Fruit fly (Drosophila melanogaster): ENCODE data around the gene osa.

The osa gene

DNA sequence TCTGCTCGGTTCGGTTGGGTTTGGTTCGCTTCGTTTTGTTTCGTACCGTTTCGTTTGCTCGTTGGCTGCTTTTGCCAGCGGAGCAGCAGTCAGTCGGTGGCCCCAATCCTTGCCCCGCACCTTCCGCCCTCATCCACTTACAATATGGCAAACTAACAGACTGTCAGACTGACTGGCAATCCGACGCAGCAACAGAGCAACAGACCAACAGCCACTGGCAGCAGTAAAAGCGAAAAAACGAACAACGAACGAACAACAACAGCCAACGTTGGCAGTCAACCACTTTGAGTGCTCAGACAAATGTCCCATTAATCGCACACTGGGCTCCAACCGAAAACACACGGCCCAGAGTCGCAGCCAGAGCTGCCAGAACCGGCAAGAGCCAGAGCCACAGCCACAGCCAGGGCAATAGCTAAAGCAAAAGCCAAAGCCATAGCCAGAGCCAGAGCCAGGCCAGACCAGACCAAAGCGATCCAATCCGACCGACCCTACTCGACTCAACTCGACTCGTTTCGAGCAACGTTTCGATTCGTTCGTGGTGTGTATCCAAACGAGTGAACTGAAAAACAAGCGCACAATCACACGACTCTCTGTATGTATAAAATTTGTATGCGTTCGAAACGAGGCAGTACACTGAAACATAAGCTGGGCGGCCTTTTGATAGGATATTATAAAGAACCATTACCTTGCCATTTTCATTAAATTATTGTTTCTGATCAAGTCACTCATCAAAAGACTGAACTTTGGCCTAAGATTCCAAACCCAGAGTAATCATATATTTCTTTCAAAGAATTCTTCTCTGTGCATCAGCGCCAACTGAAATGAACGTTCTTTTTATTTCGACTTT is 14.2 kb downstream of the osa start (continued):
- TF ChIP-seq tx (GFP tag; optimal IDR thresholded peaks at IDR 0.05) = peak; percentile 99
- peak; percentile 68 to 72 for TF ChIP-seq insv (GFP tag; optimal IDR thresholded peaks at IDR 0.05)
- peak; percentile 99 for TF ChIP-seq CG4617 (GFP tag; optimal IDR thresholded peaks at IDR 0.05; ENCODE audit: borderline replicate concordance)
- peak; percentile 98 for TF ChIP-seq salm (tag; optimal IDR thresholded peaks at IDR 0.05)
- TF ChIP-seq CG12236 (GFP tag; optimal IDR thresholded peaks at IDR 0.05) = peak; percentile 99
- peak; percentile 99 for TF ChIP-seq row (GFP tag; IDR thresholded peaks at IDR 0.05)
- TF ChIP-seq Tbp (GFP tag; optimal IDR thresholded peaks at IDR 0.05) = no peak
- TF ChIP-seq CG7271 (tag; optimal IDR thresholded peaks at IDR 0.05) = peak; percentile 91
- TF ChIP-seq unpg (GFP tag; optimal IDR thresholded peaks at IDR 0.05) = peak; percentile 99
- TF ChIP-seq H2.0 (GFP tag; IDR thresholded peaks at IDR 0.05) = peak; percentile 99
- peak; percentile 99 for TF ChIP-seq da (GFP tag; optimal IDR thresholded peaks at IDR 0.05)
- TF ChIP-seq CG14014 (GFP tag; IDR thresholded peaks at IDR 0.05) = peak; percentile 99
- peak; percentile 99 for TF ChIP-seq Chrac-16 (GFP tag; optimal IDR thresholded peaks at IDR 0.05)
- TF ChIP-seq al (GFP tag; IDR thresholded peaks at IDR 0.05) = peak; percentile 98
- TF ChIP-seq Elba2 (GFP tag; optimal IDR thresholded peaks at IDR 0.05) = peak; percentile 75
- peak; percentile 99 for TF ChIP-seq sisA (GFP tag; IDR thresholded peaks at IDR 0.05)
- TF ChIP-seq CG11247 (GFP tag; IDR thresholded peaks at IDR 0.05) = peak; percentile 98
- peak; percentile 99 for TF ChIP-seq CG17829 (tag; optimal IDR thresholded peaks at IDR 0.05)
- TF ChIP-seq tup (GFP tag; optimal IDR thresholded peaks at IDR 0.05) = peak; percentile 98
- peak; percentile 99 for TF ChIP-seq dmrt99B (tag; optimal IDR thresholded peaks at IDR 0.05)
- TF ChIP-seq peb (GFP tag; IDR thresholded peaks at IDR 0.05) = peak; percentile 99
- TF ChIP-seq Rx (GFP tag; IDR thresholded peaks at IDR 0.05) = peak; percentile 99
- peak; percentile 99 for TF ChIP-seq en (GFP tag; optimal IDR thresholded peaks at IDR 0.05)
- peak; percentile 97 for TF ChIP-seq onecut (GFP tag; IDR thresholded peaks at IDR 0.05)
- peak; percentile 96 for TF ChIP-seq D19A (tag; optimal IDR thresholded peaks at IDR 0.05)
- TF ChIP-seq bigmax (GFP tag; optimal IDR thresholded peaks at IDR 0.05) = peak; percentile 81
- peak; percentile 99 for TF ChIP-seq tin (GFP tag; optimal IDR thresholded peaks at IDR 0.05)
- TF ChIP-seq Med (GFP tag) = peak; percentile 100
- TF ChIP-seq schlank (tag; optimal IDR thresholded peaks at IDR 0.05) = peak; percentile 97
- peak; percentile 99 for TF ChIP-seq CG32532 (GFP tag; IDR thresholded peaks at IDR 0.05)
- peak; percentile 98 for TF ChIP-seq Vsx1 (GFP tag; optimal IDR thresholded peaks at IDR 0.05)
- peak; percentile 84 for TF ChIP-seq CG15696 (tag; optimal IDR thresholded peaks at IDR 0.05)
- TF ChIP-seq chn (GFP tag; optimal IDR thresholded peaks at IDR 0.05) = peak; percentile 99
- peak; percentile 23 for TF ChIP-seq pros (GFP tag; optimal IDR thresholded peaks at IDR 0.05)
- peak; percentile 99 for TF ChIP-seq CG4730 (GFP tag; IDR thresholded peaks at IDR 0.05)
- TF ChIP-seq tgo (GFP tag; IDR thresholded peaks at IDR 0.05) = peak; percentile 99
- TF ChIP-seq CG10431 (GFP tag; optimal IDR thresholded peaks at IDR 0.05) = peak; percentile 89
- peak; percentile 92 for TF ChIP-seq crol (GFP tag; IDR thresholded peaks at IDR 0.05)
- TF ChIP-seq gem (tag; optimal IDR thresholded peaks at IDR 0.05) = peak; percentile 99
- TF ChIP-seq dpn (GFP tag; optimal IDR thresholded peaks at IDR 0.05) = peak; percentile 99
- peak; percentile 99 for TF ChIP-seq crc (GFP tag; optimal IDR thresholded peaks at IDR 0.05)
- peak; percentile 97 for TF ChIP-seq Spps (tag; optimal IDR thresholded peaks at IDR 0.05)
- TF ChIP-seq CG8924 (tag; optimal IDR thresholded peaks at IDR 0.05) = peak; percentile 99
- peak; percentile 98 for TF ChIP-seq her (GFP tag; optimal IDR thresholded peaks at IDR 0.05)
- TF ChIP-seq ro (GFP tag; IDR thresholded peaks at IDR 0.05) = peak; percentile 97
- TF ChIP-seq CG11696 (GFP tag; IDR thresholded peaks at IDR 0.05) = peak; percentile 97
- TF ChIP-seq cg (GFP tag; optimal IDR thresholded peaks at IDR 0.05) = peak; percentile 45
- TF ChIP-seq CG9932 (GFP tag; IDR thresholded peaks at IDR 0.05) = peak; percentile 98
- peak; percentile 99 for TF ChIP-seq Dip3 (GFP tag; optimal IDR thresholded peaks at IDR 0.05)
- TF ChIP-seq CG7372 (GFP tag; IDR thresholded peaks at IDR 0.05) = peak; percentile 98
